Fruit fly (Drosophila melanogaster) Kc167 (cell line): ENCODE data around the gene CG46465.

Experiments
- Myc ChIP-seq: fragments of >200 bp; optimal IDR thresholded peaks from 2 replicates; lab custom pipeline; 2017; ENCODE audit warnings: missing external identifiers
- Sin3A ChIP-seq: fragments of >200 bp; optimal IDR thresholded peaks from 2 replicates; lab custom pipeline; 2018; ENCODE audit warnings: missing external identifiers
- h ChIP-seq: fragments of >200 bp; optimal IDR thresholded peaks from 3 replicates; lab custom pipeline; 2018; ENCODE audit warnings: missing external identifiers
- insv ChIP-seq: fragments of >200 bp; optimal IDR thresholded peaks from 3 replicates; lab custom pipeline; 2018; ENCODE audit warnings: missing external identifiers
- psq ChIP-seq: fragments of >200 bp; optimal IDR thresholded peaks from 2 replicates; lab custom pipeline; 2017; ENCODE audit warnings: missing external identifiers
- ttk ChIP-seq: sonication (Bioruptor generic); optimal IDR thresholded peaks from 2 replicates; lab custom pipeline; 2017; ENCODE audit warnings: missing external identifiers

Gene CG46465

dm6 chr2L:18992196-18992595 is at the start of gene CG46465:
Gene CG46465 (plus strand): TSS chr2L:18992496.
- TF ChIP-seq psq (lab: Kevin White, UChicago), result no peak

- TF ChIP-seq psq (lab: Kevin White, UChicago) (no peak), Myc (lab: Kevin White, UChicago) (no peak), ttk (lab: Kevin White, UChicago) (no peak), Sin3A (no peak), h (lab: Kevin White, UChicago) (no peak), insv (no peak)
Measured at dm6 chr2L:18943309-18943708, 49.0 kb upstream of the CG46465 start.

dm6 chr2L:18943797-18944174 is 48.5 kb upstream of the CG46465 start, which contains the start of gene ssp3:
Gene ssp3 (minus strand): TSS chr2L:18943960.
- TF ChIP-seq Sin3A (no peak), h (lab: Kevin White, UChicago) (no peak), Myc (lab: Kevin White, UChicago) (no peak), psq (lab: Kevin White, UChicago) (no peak), ttk (lab: Kevin White, UChicago) (no peak), insv (no peak)

- TF ChIP-seq Sin3A (no peak), h (lab: Kevin White, UChicago) (no peak), Myc (lab: Kevin White, UChicago) (no peak), insv (no peak), ttk (lab: Kevin White, UChicago) (no peak), psq (lab: Kevin White, UChicago) (no peak)
Measured at dm6 chr2L:18944175-18945012, 47.9 kb upstream of the CG46465 start.

dm6 chr2L:18945765-18946552 is 46.3 kb upstream of the CG46465 start, which contains the start of gene CG46304:
Gene CG46304 (plus strand): TSS chr2L:18946305.
- no peak for TF ChIP-seq ttk (lab: Kevin White, UChicago)
- TF ChIP-seq insv, result no peak
- no peak for TF ChIP-seq h (lab: Kevin White, UChicago)
- TF ChIP-seq Myc (lab: Kevin White, UChicago), result no peak
- TF ChIP-seq psq (lab: Kevin White, UChicago), result no peak
- TF ChIP-seq Sin3A, result no peak

dm6 chr2L:18946636-18947514 is 45.4 kb upstream of the CG46465 start:
- TF ChIP-seq Myc (lab: Kevin White, UChicago) (no peak), psq (lab: Kevin White, UChicago) (no peak), insv (no peak), ttk (lab: Kevin White, UChicago) (no peak), h (lab: Kevin White, UChicago) (no peak), Sin3A (no peak)

- TF ChIP-seq psq (lab: Kevin White, UChicago) (no peak), h (lab: Kevin White, UChicago) (no peak), ttk (lab: Kevin White, UChicago) (no peak), Sin3A (no peak), insv (no peak), Myc (lab: Kevin White, UChicago) (no peak)
Measured at dm6 chr2L:18947515-18947998, 44.7 kb upstream of the CG46465 start.

- TF ChIP-seq h (lab: Kevin White, UChicago), result no peak
- no peak for TF ChIP-seq insv
- TF ChIP-seq Myc (lab: Kevin White, UChicago), result no peak
- no peak for TF ChIP-seq ttk (lab: Kevin White, UChicago)
- TF ChIP-seq Sin3A, result no peak
- no peak for TF ChIP-seq psq (lab: Kevin White, UChicago)
Measured at dm6 chr2L:18948065-18948723, 44.1 kb upstream of the CG46465 start.

dm6 chr2L:18948724-18949108 is 43.6 kb upstream of the CG46465 start, which contains the start of gene CG10428:
Gene CG10428 (plus strand): TSS chr2L:18948884.
- TF ChIP-seq Sin3A (no peak), ttk (lab: Kevin White, UChicago) (no peak), psq (lab: Kevin White, UChicago) (no peak), h (lab: Kevin White, UChicago) (no peak), Myc (lab: Kevin White, UChicago) (no peak), insv (no peak)

dm6 chr2L:18951674-18952073 is 40.6 kb upstream of the CG46465 start, which contains the start of gene Nedd8:
Gene Nedd8 (minus strand): TSS chr2L:18951837.
- TF ChIP-seq ttk (lab: Kevin White, UChicago), result no peak
- TF ChIP-seq Sin3A, result no peak
- no peak for TF ChIP-seq h (lab: Kevin White, UChicago)
- TF ChIP-seq Myc (lab: Kevin White, UChicago), result no peak
- no peak for TF ChIP-seq psq (lab: Kevin White, UChicago)
- TF ChIP-seq insv, result no peak
